Worm (Caenorhabditis elegans): ENCODE results near the gene bcmo-2.

Gene bcmo-2

ce11 chrII:3862053-3862452, 48.6 kb downstream of the bcmo-2 start:
- no peak for TF ChIP-seq Y48G9A.11 (GFP tag; IDR thresholded peaks at IDR 0.05)
- no peak for TF ChIP-seq Y75B8A.6 (GFP tag; IDR thresholded peaks at IDR 0.05)
- TF ChIP-seq fos-1 (tag; optimal IDR thresholded peaks at IDR 0.05): no peak
- no peak for TF ChIP-seq ces-1 (GFP tag; optimal IDR thresholded peaks at IDR 0.05)
- no peak for TF ChIP-seq pha-4 (GFP tag; IDR thresholded peaks at IDR 0.05)
- TF ChIP-seq pha-4 (tag; optimal IDR thresholded peaks at IDR 0.05): no peak

ce11 chrII:3860826-3861225, 49.8 kb downstream of the bcmo-2 start, which contains the start of gene oac-11:
oac-11 (minus strand) TSS chrII:3860926.
- no peak for TF ChIP-seq fos-1 (tag; optimal IDR thresholded peaks at IDR 0.05)
- no peak for TF ChIP-seq nhr-42 (GFP tag; IDR thresholded peaks at IDR 0.05)
- no peak for TF ChIP-seq spr-1 (tag; optimal IDR thresholded peaks at IDR 0.05)
- TF ChIP-seq lin-38 (GFP tag; IDR thresholded peaks at IDR 0.05): no peak
- TF ChIP-seq saeg-2 (GFP tag; IDR thresholded peaks at IDR 0.05): no peak
- TF ChIP-seq dpl-1 (GFP tag; optimal IDR thresholded peaks at IDR 0.05): no peak
- no peak for TF ChIP-seq mdt-29 (GFP tag; IDR thresholded peaks at IDR 0.05)
- TF ChIP-seq ztf-7 (tag; optimal IDR thresholded peaks at IDR 0.05): no peak
- TF ChIP-seq nhr-6 (tag; optimal IDR thresholded peaks at IDR 0.05): no peak
- TF ChIP-seq lin-15B (tag; optimal IDR thresholded peaks at IDR 0.05): no peak
- no peak for TF ChIP-seq Y105C5A.15 (GFP tag; IDR thresholded peaks at IDR 0.05)
- no peak for TF ChIP-seq hif-1 (tag; optimal IDR thresholded peaks at IDR 0.05)
- TF ChIP-seq snpc-1.2 (GFP tag; IDR thresholded peaks at IDR 0.05): no peak
- no peak for TF ChIP-seq dmd-8 (GFP tag; IDR thresholded peaks at IDR 0.05)
- no peak for TF ChIP-seq Y48G9A.11 (GFP tag; IDR thresholded peaks at IDR 0.05)
- TF ChIP-seq nhr-76 (tag; optimal IDR thresholded peaks at IDR 0.05): no peak
- TF ChIP-seq cey-2 (tag; optimal IDR thresholded peaks at IDR 0.05; ENCODE audit: borderline replicate concordance, insufficient read depth): no peak
- TF ChIP-seq daf-19 (GFP tag; conservative IDR thresholded peaks at IDR 0.05): no peak
